Worm (Caenorhabditis elegans) whole organism, L1 larva: ENCODE results near the gene F42C5.9.

ENCODE experiments used
- alr-1 ChIP-seq: fragments of 200-800 bp; sonication (Bioruptor generic); optimal IDR thresholded peaks from 2 replicates; lab custom pipeline; 2018; ENCODE audit warnings: borderline replicate concordance, mild to moderate bottlenecking, missing genetic modification characterization, missing compliant biosample characterization
- ces-1 ChIP-seq: fragments of 150-350 bp; optimal IDR thresholded peaks from 2 replicates; lab custom pipeline; 2014; ENCODE audit warnings: missing biosample characterization, missing genetic modification reagents, missing genetic modification characterization
- efl-3 ChIP-seq: fragments of 200-800 bp; sonication (Bioruptor generic); optimal IDR thresholded peaks from 2 replicates; lab custom pipeline; 2018; ENCODE audit warnings: mild to moderate bottlenecking, missing genetic modification characterization, missing compliant biosample characterization
- fkh-10 ChIP-seq: sonication (generic microtip); optimal IDR thresholded peaks from 2 replicates; lab custom pipeline; 2017; ENCODE audit warnings: missing biosample characterization, missing genetic modification reagents, missing genetic modification characterization
- fos-1 ChIP-seq: fragments of 150-350 bp; optimal IDR thresholded peaks from 2 replicates; lab custom pipeline; 2014; ENCODE audit warnings: missing biosample characterization, missing genetic modification characterization
- mef-2 ChIP-seq: fragments of 150-350 bp; optimal IDR thresholded peaks from 2 replicates; lab custom pipeline; 2014; ENCODE audit warnings: missing biosample characterization, missing genetic modification characterization
- nhr-11 ChIP-seq: fragments of 150-350 bp; optimal IDR thresholded peaks from 2 replicates; lab custom pipeline; 2014; ENCODE audit warnings: missing biosample characterization, missing genetic modification characterization
- nhr-237 ChIP-seq: fragments of 150-350 bp; optimal IDR thresholded peaks from 2 replicates; lab custom pipeline; 2014; ENCODE audit warnings: missing biosample characterization, missing genetic modification characterization
- nhr-28 ChIP-seq: fragments of 150-350 bp; optimal IDR thresholded peaks from 2 replicates; lab custom pipeline; 2014; ENCODE audit warnings: missing biosample characterization, missing genetic modification characterization
- nhr-76 ChIP-seq: sonication (generic microtip); optimal IDR thresholded peaks from 2 replicates; lab custom pipeline; 2017; ENCODE audit warnings: missing biosample characterization, missing genetic modification characterization
- rnt-1 ChIP-seq: sonication (generic microtip); optimal IDR thresholded peaks from 2 replicates; lab custom pipeline; 2016; ENCODE audit warnings: mild to moderate bottlenecking, missing genetic modification characterization, moderate library complexity, missing compliant biosample characterization
- skn-1 ChIP-seq: fragments of 150-350 bp; optimal IDR thresholded peaks from 2 replicates; lab custom pipeline; 2014; ENCODE audit warnings: missing biosample characterization, missing genetic modification characterization
- swsn-7 ChIP-seq: sonication (generic microtip); optimal IDR thresholded peaks from 2 replicates; lab custom pipeline; 2016; ENCODE audit warnings: missing genetic modification characterization, missing compliant biosample characterization
- ztf-4 ChIP-seq: fragments of 150-350 bp; optimal IDR thresholded peaks from 2 replicates; lab custom pipeline; 2014; ENCODE audit warnings: missing biosample characterization, missing genetic modification characterization

ce11 chrIV:7346751-7347150 is 29.8 kb upstream of the F42C5.9 start, which contains the start of gene daf-42:
- TF ChIP-seq fos-1 (tag; lab: Kevin White, UChicago) (no peak), mef-2 (tag; lab: Kevin White, UChicago) (no peak), nhr-237 (no peak), alr-1 (no peak), fkh-10 (GFP tag; lab: Kevin White, UChicago) (no peak), rnt-1 (tag; lab: Kevin White, UChicago) (no peak), nhr-76 (tag; lab: Kevin White, UChicago) (no peak), efl-3 (GFP tag; lab: Kevin White, UChicago) (no peak), nhr-28 (tag; lab: Kevin White, UChicago) (no peak), skn-1 (tag; lab: Kevin White, UChicago) (no peak), ztf-4 (tag; lab: Kevin White, UChicago) (no peak), swsn-7 (tag; lab: Kevin White, UChicago) (no peak), nhr-11 (no peak), ces-1 (GFP tag; lab: Kevin White, UChicago) (no peak)
